Fruit fly (Drosophila melanogaster): ENCODE data around the gene CG9399.

CG9399 gene

DNA sequence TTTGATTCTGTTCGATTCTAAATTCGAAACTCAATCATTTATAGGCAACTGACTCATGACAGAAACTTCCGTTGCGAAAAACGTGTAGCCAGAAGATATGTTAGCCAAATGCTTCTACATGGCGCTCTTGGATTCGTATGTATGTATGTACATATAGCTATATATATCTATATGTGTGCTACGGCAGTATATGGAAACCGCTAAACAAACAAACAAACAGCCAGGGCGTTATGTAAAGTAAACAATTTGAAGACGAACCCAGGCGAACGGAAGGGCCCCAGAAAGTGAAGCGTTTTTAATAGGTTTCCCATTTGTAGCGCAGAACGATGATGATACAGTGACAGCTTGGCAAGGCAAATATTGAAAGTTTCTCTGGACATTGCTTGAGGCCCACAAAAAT lies 44.1 kb downstream of the CG9399 start (continued):
- no peak for TF ChIP-seq CG13424 (tag; optimal IDR thresholded peaks at IDR 0.05)
- no peak for TF ChIP-seq CG16779 (GFP tag; IDR thresholded peaks at IDR 0.05)
- TF ChIP-seq D19B (GFP tag; optimal IDR thresholded peaks at IDR 0.05): no peak
- peak; percentile 36 for TF ChIP-seq fd64A (GFP tag; optimal IDR thresholded peaks at IDR 0.05)
- no peak for TF ChIP-seq CG31388 (GFP tag; optimal IDR thresholded peaks at IDR 0.05)
- TF ChIP-seq disco-r (GFP tag; optimal IDR thresholded peaks at IDR 0.05): no peak

DNA sequence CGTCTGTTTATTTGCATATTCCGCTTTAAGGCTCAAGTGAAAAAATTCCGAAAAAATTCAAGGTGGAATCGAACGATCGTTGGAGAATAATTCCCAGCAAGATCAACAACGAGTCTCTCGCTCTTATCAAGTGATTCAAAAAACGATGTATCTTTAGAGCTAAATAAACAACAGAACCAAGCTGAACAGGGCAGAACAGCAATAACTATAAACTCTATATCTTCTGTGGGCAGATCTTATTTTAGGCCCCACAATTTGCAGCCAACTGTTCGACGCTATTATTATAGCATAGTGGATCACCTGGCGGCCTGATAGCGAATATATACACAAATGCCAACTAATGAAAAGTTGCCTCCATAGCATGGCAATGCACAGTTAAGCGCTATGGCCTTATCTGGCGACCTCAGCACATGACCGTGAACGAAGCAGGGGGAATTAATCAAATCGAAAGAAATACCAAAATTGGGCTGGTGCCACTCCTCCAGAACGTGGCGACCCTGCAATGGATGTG lies 44.6 kb downstream of the CG9399 start:
- TF ChIP-seq Eip74EF (GFP tag; optimal IDR thresholded peaks at IDR 0.05) (no peak), Hey (tag; optimal IDR thresholded peaks at IDR 0.05) (peak; percentile 18), cwo (GFP tag; optimal IDR thresholded peaks at IDR 0.05) (peak; percentile 73), Hsf (GFP tag; optimal IDR thresholded peaks at IDR 0.05) (no peak), sr (GFP tag; IDR thresholded peaks at IDR 0.05) (no peak), tio (GFP tag; optimal IDR thresholded peaks at IDR 0.05) (no peak), nmo (GFP tag; optimal IDR thresholded peaks at IDR 0.05) (no peak), Max (GFP tag; optimal IDR thresholded peaks at IDR 0.05) (no peak), Fer3 (tag; optimal IDR thresholded peaks at IDR 0.05) (peak; percentile 25), Meics (GFP tag; optimal IDR thresholded peaks at IDR 0.05) (no peak), CG15514 (GFP tag; optimal IDR thresholded peaks at IDR 0.05) (peak; percentile 41), Hmr (GFP tag; optimal IDR thresholded peaks at IDR 0.05) (peak; percentile 39), Med (GFP tag) (peak; percentile 53), Adf1 (GFP tag; IDR thresholded peaks at IDR 0.05) (no peak), Doc3 (GFP tag; IDR thresholded peaks at IDR 0.05; ENCODE audit: partially characterized antibody) (no peak), sug (tag; optimal IDR thresholded peaks at IDR 0.05) (peak; percentile 81), CG13894 (tag; optimal IDR thresholded peaks at IDR 0.05) (peak; percentile 98), Hr78 (GFP tag; optimal IDR thresholded peaks at IDR 0.05) (peak in 1 of 2 experiments; percentile 67), MBD-R2 (GFP tag; IDR thresholded peaks at IDR 0.05) (no peak), salm (tag; optimal IDR thresholded peaks at IDR 0.05) (no peak), disco-r (GFP tag; optimal IDR thresholded peaks at IDR 0.05) (no peak), Atf6 (GFP tag; IDR thresholded peaks at IDR 0.05) (peak; percentile 45; the same call in 1 of the 2 replicates), CG11398 (GFP tag; optimal IDR thresholded peaks at IDR 0.05) (no peak), ro (GFP tag; IDR thresholded peaks at IDR 0.05) (no peak), tna (GFP tag; IDR thresholded peaks at IDR 0.05; ENCODE audit: partially characterized antibody) (0 out of 2 replicates have a peak, but pooled peaks have one; percentile 15), Fer1 (GFP tag; optimal IDR thresholded peaks at IDR 0.05) (peak; percentile 19), CG2120 (GFP tag; optimal IDR thresholded peaks at IDR 0.05) (peak; percentile 51), caup (GFP tag; optimal IDR thresholded peaks at IDR 0.05; ENCODE audit: severe bottlenecking) (peak; percentile 15), chinmo (GFP tag; IDR thresholded peaks at IDR 0.05; ENCODE audit: partially characterized antibody) (peak; percentile 82; the same call in 2 of the 4 replicates), sc (optimal IDR thresholded peaks at IDR 0.05) (no peak), sc (GFP tag; optimal IDR thresholded peaks at IDR 0.05) (no peak), grn (GFP tag; optimal IDR thresholded peaks at IDR 0.05) (peak; percentile 41), cg (GFP tag; optimal IDR thresholded peaks at IDR 0.05) (no peak), CG12744 (GFP tag; optimal IDR thresholded peaks at IDR 0.05) (no peak), Rfx (GFP tag; IDR thresholded peaks at IDR 0.05) (0 out of 2 replicates have a peak, but pooled peaks have one; percentile 4), slbo (GFP tag; IDR thresholded peaks at IDR 0.05) (0 out of 2 replicates have a peak, but pooled peaks have one; percentile 8), HmgZ (tag; optimal IDR thresholded peaks at IDR 0.05) (no peak), CG12769 (tag; optimal IDR thresholded peaks at IDR 0.05) (peak; percentile 62), CG10543 (GFP tag; optimal IDR thresholded peaks at IDR 0.05) (peak; percentile 83), ac (GFP tag; optimal IDR thresholded peaks at IDR 0.05) (no peak), CG18476 (GFP tag; optimal IDR thresholded peaks at IDR 0.05) (no peak), Ravus (GFP tag; IDR thresholded peaks at IDR 0.05) (no peak)

Measured in whole organism, embryonic.